Worm (Caenorhabditis elegans): ENCODE data around the gene nhr-78.

Gene nhr-78

DNA sequence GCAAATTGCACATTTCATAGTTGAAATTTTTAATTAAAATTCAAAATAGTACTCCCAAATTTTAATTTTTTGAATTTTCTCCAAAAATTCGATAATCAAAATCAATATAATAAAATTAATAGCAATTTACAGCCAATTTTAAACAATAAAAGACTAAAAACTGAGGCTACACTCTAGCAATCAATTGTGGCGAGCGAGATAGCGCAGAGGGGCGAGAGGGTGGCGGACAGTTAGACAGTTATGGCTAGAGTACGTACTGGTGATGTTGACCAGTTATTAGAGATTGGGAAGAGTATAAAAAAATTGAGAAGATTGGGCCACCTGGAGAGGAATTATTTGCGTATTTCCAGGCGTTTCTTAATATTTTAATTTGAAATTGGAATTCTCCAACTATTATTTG, at the start of gene nhr-78:
nhr-78 (minus strand) TSS at position 182 of the 400 bp plus-strand sequence.
- TF ChIP-seq him-1 (tag; optimal IDR thresholded peaks at IDR 0.05) (no peak), W03F9.2 (tag; optimal IDR thresholded peaks at IDR 0.05) (no peak), dao-5 (tag; optimal IDR thresholded peaks at IDR 0.05) (no peak)

ce11 chrIV:4326445-4326844, 48.8 kb upstream of the nhr-78 start, which contains the start of gene trpl-2:
Gene trpl-2, plus strand, starts transcription at chrIV:4326654.
- TF ChIP-seq W03F9.2 (tag; optimal IDR thresholded peaks at IDR 0.05): no peak
- no peak for TF ChIP-seq dao-5 (tag; optimal IDR thresholded peaks at IDR 0.05)
- no peak for TF ChIP-seq him-1 (tag; optimal IDR thresholded peaks at IDR 0.05)

- TF ChIP-seq W03F9.2 (tag; optimal IDR thresholded peaks at IDR 0.05) (no peak), him-1 (tag; optimal IDR thresholded peaks at IDR 0.05) (no peak), dao-5 (tag; optimal IDR thresholded peaks at IDR 0.05) (no peak)
These were observed 41.8 kb upstream of the nhr-78 start for ce11 chrIV:4319473-4319872.

DNA sequence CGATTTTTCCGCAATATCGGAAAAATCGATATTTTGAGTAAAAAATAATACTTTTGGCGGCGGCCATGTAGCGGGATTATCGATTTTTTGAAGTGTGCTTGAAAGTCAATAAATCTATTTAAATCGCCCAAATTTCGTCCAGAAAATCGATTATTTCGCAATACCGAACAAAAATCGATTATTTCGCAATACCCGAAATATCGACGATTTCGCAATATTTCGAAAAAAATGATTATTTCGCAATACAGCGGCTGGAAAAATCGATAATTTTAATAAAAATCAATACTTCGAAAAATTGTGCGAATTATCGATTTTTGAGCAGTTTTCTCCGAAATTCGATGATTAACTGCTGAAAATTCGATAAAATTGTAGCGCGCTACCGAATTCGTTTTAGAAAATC, 40.4 kb upstream of the nhr-78 start:
- TF ChIP-seq him-1 (tag; optimal IDR thresholded peaks at IDR 0.05) (no peak), W03F9.2 (tag; optimal IDR thresholded peaks at IDR 0.05) (no peak), dao-5 (tag; optimal IDR thresholded peaks at IDR 0.05) (no peak)

ce11 chrIV:4317638-4318037, 40.0 kb upstream of the nhr-78 start:
- TF ChIP-seq dao-5 (tag; optimal IDR thresholded peaks at IDR 0.05) (no peak), him-1 (tag; optimal IDR thresholded peaks at IDR 0.05) (no peak), W03F9.2 (tag; optimal IDR thresholded peaks at IDR 0.05) (no peak)

DNA sequence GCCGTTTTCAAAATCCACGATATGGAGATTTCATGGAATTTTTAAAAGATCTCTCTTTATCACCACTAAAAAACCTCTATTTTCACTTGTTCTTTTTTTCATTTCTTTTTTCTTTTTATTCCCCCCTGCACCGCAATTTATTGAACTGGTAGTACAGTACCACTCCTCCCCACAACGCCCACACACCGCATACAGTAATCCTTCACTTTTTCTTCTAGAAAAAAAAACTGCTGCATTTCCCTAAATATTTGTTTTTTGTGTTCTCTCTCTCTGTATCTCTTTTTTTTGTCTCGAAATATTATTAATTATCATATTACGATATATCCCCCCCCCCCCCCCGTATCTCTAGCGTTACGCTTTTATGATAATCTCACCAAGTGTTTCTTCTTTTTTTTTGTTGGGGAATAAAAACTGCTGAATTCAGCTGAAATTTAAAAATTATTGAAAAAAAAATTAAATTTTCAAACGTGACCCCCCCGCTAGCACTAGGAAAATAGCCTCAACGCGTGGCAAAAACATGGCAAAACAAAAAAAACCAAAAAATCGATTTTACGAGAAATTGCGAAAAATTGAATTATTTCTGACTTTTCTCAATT, 39.2 kb upstream of the nhr-78 start, which contains the start of gene Y24D9B.1:
Y24D9B.1 (plus strand) TSS at position 546 of the 596 bp plus-strand sequence.
- TF ChIP-seq dao-5 (tag; optimal IDR thresholded peaks at IDR 0.05): no peak
- no peak for TF ChIP-seq W03F9.2 (tag; optimal IDR thresholded peaks at IDR 0.05)

- TF ChIP-seq W03F9.2 (tag; optimal IDR thresholded peaks at IDR 0.05) (no peak), him-1 (tag; optimal IDR thresholded peaks at IDR 0.05) (no peak), dao-5 (tag; optimal IDR thresholded peaks at IDR 0.05) (no peak)
These were observed 29.7 kb upstream of the nhr-78 start, which contains the start of gene set-9 for ce11 chrIV:4307227-4307946. Gene set-9, plus strand, starts transcription at chrIV:4307896.

- TF ChIP-seq dao-5 (tag; optimal IDR thresholded peaks at IDR 0.05): no peak
- no peak for TF ChIP-seq W03F9.2 (tag; optimal IDR thresholded peaks at IDR 0.05)
- no peak for TF ChIP-seq him-1 (tag; optimal IDR thresholded peaks at IDR 0.05)
These were observed 28.6 kb upstream of the nhr-78 start for ce11 chrIV:4306317-4306716.

DNA sequence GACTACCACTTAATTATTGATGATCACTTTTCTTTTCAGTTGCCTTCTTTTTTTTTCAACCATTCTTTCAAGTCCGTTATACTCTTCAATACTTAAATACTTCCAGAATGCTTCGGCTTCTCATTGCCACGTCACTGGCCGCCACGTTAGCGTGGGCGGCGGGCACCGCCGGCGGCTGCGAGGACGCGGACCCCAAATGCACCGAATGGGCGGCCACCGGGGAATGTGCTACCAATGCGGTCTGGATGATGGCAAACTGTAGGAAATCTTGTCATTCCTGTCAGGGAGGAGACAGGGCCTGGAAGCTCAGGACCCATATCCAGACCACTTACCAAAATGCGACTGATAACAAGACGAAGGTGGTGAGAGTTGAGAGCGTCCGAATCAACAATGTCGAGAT, 23.5 kb upstream of the nhr-78 start, which contains the start of gene lgc-22:
lgc-22 (plus strand) TSS at position 105 of the 400 bp plus-strand sequence.
- TF ChIP-seq W03F9.2 (tag; optimal IDR thresholded peaks at IDR 0.05): no peak
- no peak for TF ChIP-seq dao-5 (tag; optimal IDR thresholded peaks at IDR 0.05)

DNA sequence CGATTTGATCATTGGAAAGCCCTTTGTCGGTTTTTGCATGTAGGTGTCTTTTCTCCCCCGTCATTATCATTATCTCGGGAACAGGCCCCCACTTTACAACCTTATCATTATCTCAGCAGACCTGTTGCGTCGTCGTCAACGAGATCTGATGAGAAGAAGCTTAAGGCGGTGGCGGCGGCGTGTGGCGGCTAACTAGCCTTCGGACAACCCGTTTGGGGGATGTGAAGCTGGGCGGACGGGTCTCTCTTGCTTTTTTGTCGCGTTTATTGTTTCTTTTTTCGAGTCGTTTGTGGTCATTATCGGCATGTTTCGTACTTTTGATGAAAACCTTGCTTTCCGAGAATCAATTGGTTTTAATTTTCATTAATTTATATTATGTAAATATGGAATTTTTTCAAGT, 22.3 kb upstream of the nhr-78 start:
- TF ChIP-seq dao-5 (tag; optimal IDR thresholded peaks at IDR 0.05) (no peak), him-1 (tag; optimal IDR thresholded peaks at IDR 0.05) (no peak), W03F9.2 (tag; optimal IDR thresholded peaks at IDR 0.05) (no peak)

DNA sequence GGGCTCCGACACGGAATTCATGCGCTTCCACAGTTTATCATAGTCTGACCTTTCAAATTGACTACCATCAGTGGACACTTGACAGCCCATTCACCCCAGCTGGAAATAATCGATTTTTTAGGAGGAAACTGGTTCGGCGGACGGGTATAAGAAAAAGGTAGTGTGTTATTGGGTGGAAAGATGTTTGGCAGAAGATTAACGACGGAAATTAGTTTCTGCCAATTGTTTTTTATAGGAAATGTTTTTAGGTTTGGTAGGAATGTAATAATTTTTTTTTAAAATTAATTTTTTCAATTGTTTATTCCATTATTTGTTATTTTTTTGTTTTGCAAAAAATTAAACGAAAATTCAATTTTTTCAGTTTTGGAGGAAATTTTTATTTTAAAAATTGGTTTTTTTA, 21.3 kb upstream of the nhr-78 start, which contains the start of gene F15E6.9:
F15E6.9 (minus strand) TSS at position 101 of the 400 bp plus-strand sequence.
- TF ChIP-seq him-1 (tag; optimal IDR thresholded peaks at IDR 0.05): no peak
- TF ChIP-seq dao-5 (tag; optimal IDR thresholded peaks at IDR 0.05): no peak
- TF ChIP-seq W03F9.2 (tag; optimal IDR thresholded peaks at IDR 0.05): no peak

DNA sequence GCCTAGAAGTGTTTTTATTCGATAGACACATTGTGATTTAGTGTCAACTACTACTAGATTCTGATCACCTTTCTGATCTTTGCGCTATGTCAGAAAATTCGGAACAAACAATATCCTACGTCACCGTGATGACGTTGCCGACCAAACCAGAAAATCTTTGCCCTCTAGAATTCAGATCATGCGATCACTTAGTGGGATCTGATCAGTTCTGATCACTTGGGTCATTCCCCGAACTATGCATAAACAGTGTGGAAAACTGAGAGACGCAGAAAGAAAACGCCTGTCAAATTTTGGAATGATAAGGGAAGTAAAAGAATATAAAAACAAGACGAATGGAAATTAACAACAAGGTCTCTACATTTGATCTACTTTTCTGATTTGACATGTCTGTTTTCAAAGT, 16.9 kb upstream of the nhr-78 start, which contains the start of gene F15E6.3:
F15E6.3 (plus strand) TSS at position 344 of the 400 bp plus-strand sequence.
- TF ChIP-seq dao-5 (tag; optimal IDR thresholded peaks at IDR 0.05): no peak
- no peak for TF ChIP-seq him-1 (tag; optimal IDR thresholded peaks at IDR 0.05)
- no peak for TF ChIP-seq W03F9.2 (tag; optimal IDR thresholded peaks at IDR 0.05)

- no peak for TF ChIP-seq him-1 (tag; optimal IDR thresholded peaks at IDR 0.05)
- no peak for TF ChIP-seq dao-5 (tag; optimal IDR thresholded peaks at IDR 0.05)
- no peak for TF ChIP-seq W03F9.2 (tag; optimal IDR thresholded peaks at IDR 0.05)
These were observed 14.9 kb upstream of the nhr-78 start, which contains the start of gene F15E6.10 for ce11 chrIV:4292569-4292968. Gene F15E6.10, plus strand, starts transcription at chrIV:4292869.

ce11 chrIV:4291174-4291573, 13.5 kb upstream of the nhr-78 start, which contains the start of gene F15E6.4:
Gene F15E6.4, plus strand, starts transcription at chrIV:4291474.
- TF ChIP-seq dao-5 (tag; optimal IDR thresholded peaks at IDR 0.05) (no peak), him-1 (tag; optimal IDR thresholded peaks at IDR 0.05) (no peak), W03F9.2 (tag; optimal IDR thresholded peaks at IDR 0.05) (no peak)

Data from whole organism, L4/young adult.